Fruit fly (Drosophila melanogaster): ENCODE data around the gene CG43373.

The CG43373 gene

dm6 chr3L:16474130-16474529 lies 69.0 kb downstream of the CG43373 start (continued):
- TF ChIP-seq CG12299 (tag; optimal IDR thresholded peaks at IDR 0.05) (no peak), tgo (GFP tag; IDR thresholded peaks at IDR 0.05) (no peak), emc (GFP tag; optimal IDR thresholded peaks at IDR 0.05) (no peak), hb (GFP tag; IDR thresholded peaks at IDR 0.05; ENCODE audit: partially characterized antibody) (no peak), CG4360 (GFP tag; IDR thresholded peaks at IDR 0.05) (no peak), CG11560 (tag; IDR thresholded peaks at IDR 0.05) (no peak), dmrt99B (tag; optimal IDR thresholded peaks at IDR 0.05) (peak; percentile 59), CG15269 (tag; optimal IDR thresholded peaks at IDR 0.05) (peak; percentile 17), Xbp1 (GFP tag; optimal IDR thresholded peaks at IDR 0.05) (no peak), az2 (GFP tag; optimal IDR thresholded peaks at IDR 0.05) (no peak), B-H1 (GFP tag; IDR thresholded peaks at IDR 0.05) (no peak), h (optimal IDR thresholded peaks at IDR 0.05) (no peak), twi (tag; optimal IDR thresholded peaks at IDR 0.05) (no peak), dati (GFP tag; IDR thresholded peaks at IDR 0.05) (no peak), CG43689 (GFP tag; IDR thresholded peaks at IDR 0.05) (no peak), mld (GFP tag; IDR thresholded peaks at IDR 0.05; ENCODE audit: partially characterized antibody) (no peak), pan (optimal IDR thresholded peaks at IDR 0.05) (no peak), pan (GFP tag; optimal IDR thresholded peaks at IDR 0.05 in 1 of 2, IDR thresholded peaks at IDR 0.05 in 1 of 2) (no peak), Six4 (GFP tag; optimal IDR thresholded peaks at IDR 0.05) (no peak), nau (GFP tag; optimal IDR thresholded peaks at IDR 0.05) (no peak), CG10321 (GFP tag; IDR thresholded peaks at IDR 0.05) (no peak), Usf (GFP tag; optimal IDR thresholded peaks at IDR 0.05) (no peak), unpg (GFP tag; optimal IDR thresholded peaks at IDR 0.05) (peak; percentile 45), TFAM (GFP tag; optimal IDR thresholded peaks at IDR 0.05) (no peak), grn (GFP tag; optimal IDR thresholded peaks at IDR 0.05) (no peak), zen2 (GFP tag; IDR thresholded peaks at IDR 0.05; ENCODE audit: partially characterized antibody) (no peak), bcd (GFP tag; optimal IDR thresholded peaks at IDR 0.05) (no peak), E2f1 (GFP tag; IDR thresholded peaks at IDR 0.05) (no peak), NK7.1 (GFP tag; optimal IDR thresholded peaks at IDR 0.05) (no peak), crol (GFP tag; IDR thresholded peaks at IDR 0.05) (no peak), ind (GFP tag; optimal IDR thresholded peaks at IDR 0.05) (no peak), br (optimal IDR thresholded peaks at IDR 0.05) (no peak), tx (GFP tag; optimal IDR thresholded peaks at IDR 0.05) (no peak), Atf6 (GFP tag; IDR thresholded peaks at IDR 0.05) (no peak), Ets65A (GFP tag) (no peak), gsb-n (tag; optimal IDR thresholded peaks at IDR 0.05) (peak; percentile 2), disco-r (GFP tag; optimal IDR thresholded peaks at IDR 0.05) (no peak), odd (GFP tag; optimal IDR thresholded peaks at IDR 0.05) (no peak), CG13287 (GFP tag; IDR thresholded peaks at IDR 0.05; ENCODE audit: partially characterized antibody) (no peak), gt (GFP tag; IDR thresholded peaks at IDR 0.05) (no peak), Mrtf (GFP tag; IDR thresholded peaks at IDR 0.05) (no peak), cg (GFP tag; optimal IDR thresholded peaks at IDR 0.05) (no peak), Antp (GFP tag; optimal IDR thresholded peaks at IDR 0.05) (no peak), CG12155 (GFP tag; optimal IDR thresholded peaks at IDR 0.05) (no peak), dimm (GFP tag; IDR thresholded peaks at IDR 0.05) (no peak), ranshi (GFP tag; IDR thresholded peaks at IDR 0.05) (no peak), CG17612 (GFP tag; IDR thresholded peaks at IDR 0.05) (no peak), CrebB (tag; optimal IDR thresholded peaks at IDR 0.05) (no peak), CG9932 (GFP tag; IDR thresholded peaks at IDR 0.05) (no peak), CG12659 (GFP tag; optimal IDR thresholded peaks at IDR 0.05) (no peak), tin (GFP tag; optimal IDR thresholded peaks at IDR 0.05) (no peak), bsh (GFP tag; optimal IDR thresholded peaks at IDR 0.05) (peak in 1 of 2 experiments; percentile 45), vvl (GFP tag; IDR thresholded peaks at IDR 0.05) (no peak; the same call in 1 of the 2 replicates), CG16815 (GFP tag; optimal IDR thresholded peaks at IDR 0.05) (no peak)
